Worm (Caenorhabditis elegans): ENCODE measurements around the gene rbm-42.

DNA sequence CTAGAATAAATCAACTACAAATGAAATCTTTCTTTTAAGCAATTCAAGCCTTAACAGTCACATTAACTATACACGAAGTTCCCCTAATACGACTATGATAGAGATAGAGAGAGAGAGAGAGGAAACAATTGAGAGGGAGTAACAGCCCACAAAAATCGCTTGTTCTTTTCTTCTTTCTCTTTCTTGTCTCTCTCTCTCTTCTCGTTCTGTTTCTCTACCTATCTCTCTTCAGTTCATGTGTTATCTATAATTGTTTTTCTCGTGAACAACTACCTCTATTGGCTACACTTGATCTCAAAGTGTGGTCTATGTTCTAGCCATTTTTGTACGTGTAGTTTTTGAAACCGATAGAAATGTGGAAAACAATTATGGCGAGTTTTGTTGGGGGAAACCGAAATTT lies 49.6 kb upstream of the rbm-42 start:
- TF ChIP-seq med-1 (GFP tag; optimal IDR thresholded peaks at IDR 0.05; ENCODE audit: insufficient read depth) (no peak), ref-1 (GFP tag; conservative IDR thresholded peaks at IDR 0.05) (no peak), ztf-23 (GFP tag; IDR thresholded peaks at IDR 0.05) (no peak), ztf-29 (GFP tag; IDR thresholded peaks at IDR 0.05) (no peak), T22C8.4 (GFP tag; IDR thresholded peaks at IDR 0.05) (no peak), flt-1 (GFP tag; IDR thresholded peaks at IDR 0.05) (no peak), klf-2 (GFP tag; conservative IDR thresholded peaks at IDR 0.05) (no peak), cog-1 (tag; optimal IDR thresholded peaks at IDR 0.05) (no peak), tab-1 (GFP tag; IDR thresholded peaks at IDR 0.05) (no peak)
